Worm (Caenorhabditis elegans) whole organism, late embryonic: ENCODE data around the gene bath-30.

Experiments used
- C08G9.2 ChIP-seq: sonication (generic microtip); optimal IDR thresholded peaks from 2 replicates; lab custom pipeline; 2016; ENCODE audit warnings: mild to moderate bottlenecking, missing genetic modification characterization, moderate library complexity, missing compliant biosample characterization
- C38D4.7 ChIP-seq: fragments of 200-800 bp; sonication (Bioruptor generic); optimal IDR thresholded peaks from 2 replicates; lab custom pipeline; 2018; ENCODE audit warnings: mild to moderate bottlenecking, missing genetic modification characterization, moderate library complexity, missing compliant biosample characterization
- F13H6.1 ChIP-seq: sonication (generic microtip); optimal IDR thresholded peaks from 2 replicates; lab custom pipeline; 2016; ENCODE audit warnings: missing genetic modification characterization, missing compliant biosample characterization
- K02D7.2 ChIP-seq: sonication (generic microtip); optimal IDR thresholded peaks from 2 replicates; lab custom pipeline; 2017; ENCODE audit warnings: mild to moderate bottlenecking, missing genetic modification characterization, missing compliant biosample characterization
- K09A11.1 ChIP-seq: sonication (generic microtip); optimal IDR thresholded peaks from 2 replicates; lab custom pipeline; 2017; ENCODE audit warnings: antibody characterized with exemption, mild to moderate bottlenecking, missing genetic modification characterization, missing compliant biosample characterization; ENCODE audit not compliant: insufficient read depth
- ahr-1 ChIP-seq: sonication (generic microtip); optimal IDR thresholded peaks from 2 replicates; lab custom pipeline; 2016; ENCODE audit warnings: missing genetic modification characterization, missing compliant biosample characterization
- ama-1 ChIP-seq: fragments of 150-350 bp; optimal IDR thresholded peaks from 2 replicates; lab custom pipeline; 2014
- ceh-14 ChIP-seq: sonication (generic microtip); optimal IDR thresholded peaks from 2 replicates; lab custom pipeline; 2016; ENCODE audit warnings: missing genotype, missing genetic modification characterization, missing compliant biosample characterization
- ceh-18 ChIP-seq: sonication (generic microtip); optimal IDR thresholded peaks from 2 replicates; lab custom pipeline; 2016; ENCODE audit warnings: missing genetic modification characterization, missing compliant biosample characterization
- ceh-19 ChIP-seq: fragments of 200-800 bp; sonication (Bioruptor generic); optimal IDR thresholded peaks from 2 replicates; lab custom pipeline; 2018; ENCODE audit warnings: mild to moderate bottlenecking, missing genetic modification characterization, missing compliant biosample characterization
- ceh-2 ChIP-seq: sonication (generic microtip); optimal IDR thresholded peaks from 2 replicates; lab custom pipeline; 2016; ENCODE audit warnings: missing genotype, missing genetic modification characterization, missing compliant biosample characterization
- ceh-22 ChIP-seq: sonication (generic microtip); optimal IDR thresholded peaks from 2 replicates; lab custom pipeline; 2017; ENCODE audit warnings: missing biosample characterization, missing genetic modification characterization
- ceh-30 ChIP-seq: fragments of 150-350 bp; optimal IDR thresholded peaks from 2 replicates; lab custom pipeline; 2014; ENCODE audit warnings: missing biosample characterization, missing genetic modification characterization
- ceh-34 ChIP-seq: sonication (generic microtip); optimal IDR thresholded peaks from 2 replicates; lab custom pipeline; 2016; ENCODE audit warnings: mild to moderate bottlenecking, missing genetic modification characterization, missing compliant biosample characterization
- ceh-6 ChIP-seq: fragments of 200-800 bp; sonication (Bioruptor generic); optimal IDR thresholded peaks from 2 replicates; lab custom pipeline; 2018; ENCODE audit warnings: mild to moderate bottlenecking, missing genetic modification characterization, missing compliant biosample characterization
- ceh-9 ChIP-seq: sonication (generic microtip); optimal IDR thresholded peaks from 2 replicates; lab custom pipeline; 2016; ENCODE audit warnings: mild to moderate bottlenecking, missing genetic modification characterization, inconsistent platforms, missing compliant biosample characterization
- che-1 ChIP-seq: sonication (generic microtip); optimal IDR thresholded peaks from 2 replicates; lab custom pipeline; 2016; ENCODE audit warnings: mild to moderate bottlenecking, missing genetic modification characterization, missing compliant biosample characterization
- elt-4 ChIP-seq: sonication (generic microtip); optimal IDR thresholded peaks from 2 replicates; lab custom pipeline; 2016; ENCODE audit warnings: missing genetic modification characterization, missing compliant biosample characterization
- ets-4 ChIP-seq: sonication (generic microtip); optimal IDR thresholded peaks from 2 replicates; lab custom pipeline; 2016; ENCODE audit warnings: missing genetic modification characterization, missing compliant biosample characterization
- eyg-1 ChIP-seq: sonication (generic microtip); optimal IDR thresholded peaks from 2 replicates; lab custom pipeline; 2016; ENCODE audit warnings: missing genotype, missing genetic modification characterization, missing compliant biosample characterization
- fkh-10 ChIP-seq: fragments of 150-350 bp; optimal IDR thresholded peaks from 2 replicates; lab custom pipeline; 2014; ENCODE audit warnings: missing biosample characterization, missing genetic modification reagents, missing genetic modification characterization
- hlh-13 ChIP-seq: fragments of 200-800 bp; sonication (Bioruptor generic); optimal IDR thresholded peaks from 2 replicates; lab custom pipeline; 2018; ENCODE audit warnings: mild to moderate bottlenecking, missing genetic modification characterization, missing compliant biosample characterization
- hlh-15 ChIP-seq: sonication (generic microtip); optimal IDR thresholded peaks from 2 replicates; lab custom pipeline; 2016; ENCODE audit warnings: missing genetic modification characterization, missing compliant biosample characterization
- hlh-30 ChIP-seq: sonication (generic microtip); optimal IDR thresholded peaks from 2 replicates; lab custom pipeline; 2017; ENCODE audit warnings: antibody characterized with exemption, missing genetic modification characterization, missing compliant biosample characterization; ENCODE audit not compliant: insufficient read depth
- hlh-6 ChIP-seq: sonication (generic microtip); optimal IDR thresholded peaks from 2 replicates; lab custom pipeline; 2016; ENCODE audit warnings: missing genotype, missing genetic modification characterization, missing compliant biosample characterization
- lim-6 ChIP-seq: sonication (generic microtip); optimal IDR thresholded peaks from 2 replicates; lab custom pipeline; 2016; ENCODE audit warnings: missing genetic modification characterization, missing compliant biosample characterization
- nfya-1 ChIP-seq: sonication (generic microtip); optimal IDR thresholded peaks from 2 replicates; lab custom pipeline; 2017; ENCODE audit warnings: missing genetic modification characterization, mild to moderate bottlenecking, missing compliant biosample characterization, antibody characterized with exemption, moderate library complexity
- nhr-232 ChIP-seq: sonication (generic microtip); optimal IDR thresholded peaks from 2 replicates; lab custom pipeline; 2016; ENCODE audit warnings: missing genetic modification characterization, missing compliant biosample characterization
- odd-2 ChIP-seq: sonication (generic microtip); optimal IDR thresholded peaks from 2 replicates; lab custom pipeline; 2017; ENCODE audit warnings: antibody characterized with exemption, mild to moderate bottlenecking, missing genetic modification characterization, missing compliant biosample characterization
- pha-2 ChIP-seq: sonication (generic microtip); optimal IDR thresholded peaks from 2 replicates; lab custom pipeline; 2017; ENCODE audit warnings: mild to moderate bottlenecking, missing genetic modification characterization, missing compliant biosample characterization
- pqm-1 ChIP-seq: sonication (generic microtip); optimal IDR thresholded peaks from 2 replicates; lab custom pipeline; 2016; ENCODE audit warnings: missing genetic modification characterization, missing compliant biosample characterization
- ref-2 ChIP-seq: sonication (generic microtip); optimal IDR thresholded peaks from 2 replicates; lab custom pipeline; 2016; ENCODE audit warnings: missing genetic modification characterization, missing compliant biosample characterization
- syd-9 ChIP-seq: sonication (generic microtip); optimal IDR thresholded peaks from 2 replicates; lab custom pipeline; 2016; ENCODE audit warnings: mild to moderate bottlenecking, missing genetic modification characterization, moderate library complexity, missing compliant biosample characterization
- tbx-7 ChIP-seq: sonication (generic microtip); optimal IDR thresholded peaks from 2 replicates; lab custom pipeline; 2016; ENCODE audit warnings: missing genotype, missing genetic modification characterization, missing compliant biosample characterization
- ttx-3 ChIP-seq: sonication (generic microtip); optimal IDR thresholded peaks from 2 replicates; lab custom pipeline; 2016; ENCODE audit warnings: missing genetic modification reagents, missing genetic modification characterization, missing compliant biosample characterization

bath-30 gene

DNA sequence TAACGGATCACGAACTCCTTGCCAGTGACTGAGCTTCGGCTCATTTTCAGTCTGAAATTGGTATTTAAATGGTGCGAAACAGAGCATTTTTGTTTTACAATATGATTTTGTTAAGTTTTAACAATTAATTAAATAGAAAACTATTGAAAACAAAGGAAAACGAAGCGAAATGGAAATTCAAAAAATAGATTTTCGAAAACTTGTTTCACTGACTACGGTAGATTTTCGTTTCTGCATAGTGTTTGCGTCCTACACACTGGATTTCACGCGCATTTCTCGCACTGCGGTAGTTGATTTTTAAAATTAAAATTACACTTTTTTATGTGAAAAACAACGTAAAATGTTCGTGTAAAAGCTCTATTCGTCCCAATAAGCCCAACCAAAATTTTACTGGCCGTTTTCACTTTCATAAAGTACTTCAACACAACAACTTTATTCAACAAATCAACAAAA, at the start of gene bath-30:
TSS of gene bath-30 (minus strand) at position 51 of the 453 bp plus-strand sequence.
- TF ChIP-seq ceh-30 (tag; lab: Kevin White, UChicago) (no peak), K02D7.2 (tag; lab: Kevin White, UChicago) (no peak), ceh-18 (no peak), ahr-1 (tag; lab: Kevin White, UChicago) (no peak), ref-2 (tag; lab: Kevin White, UChicago) (no peak), F13H6.1 (tag; lab: Kevin White, UChicago) (no peak), pha-2 (tag; lab: Kevin White, UChicago) (no peak), ceh-2 (tag; lab: Kevin White, UChicago) (no peak), pqm-1 (tag; lab: Kevin White, UChicago) (no peak), che-1 (tag; lab: Kevin White, UChicago) (no peak), ceh-19 (GFP tag; lab: Kevin White, UChicago) (no peak), ets-4 (tag; lab: Kevin White, UChicago) (no peak), ceh-9 (tag; lab: Kevin White, UChicago) (no peak)

- no peak for TF ChIP-seq ref-2 (tag; lab: Kevin White, UChicago)
Observed at ce11 chrII:3395484-3395883, 49.3 kb upstream of the bath-30 start, which contains the start of gene nep-20. Gene nep-20 (minus strand): TSS chrII:3395584.

ce11 chrII:3387503-3387902, 41.3 kb upstream of the bath-30 start, which contains the start of gene T06D4.6:
Gene T06D4.6 (minus strand): TSS chrII:3387603.
- TF ChIP-seq K09A11.1 (tag; lab: Kevin White, UChicago) (no peak), C38D4.7 (GFP tag; lab: Kevin White, UChicago) (no peak), ama-1 (lab: Kevin White, UChicago) (no peak)

ce11 chrII:3385736-3386135, 39.6 kb upstream of the bath-30 start, which contains the start of gene T06D4.2:
Gene T06D4.2 (minus strand): TSS chrII:3385905.
- TF ChIP-seq K02D7.2 (tag; lab: Kevin White, UChicago), result no peak
- no peak for TF ChIP-seq odd-2 (tag; lab: Kevin White, UChicago)
- no peak for TF ChIP-seq C38D4.7 (GFP tag; lab: Kevin White, UChicago)
- TF ChIP-seq pha-2 (tag; lab: Kevin White, UChicago), result no peak
- TF ChIP-seq lim-6, result no peak
- no peak for TF ChIP-seq hlh-13 (GFP tag; lab: Kevin White, UChicago)
- no peak for TF ChIP-seq ceh-22 (tag; lab: Kevin White, UChicago)
- no peak for TF ChIP-seq nhr-232 (tag; lab: Kevin White, UChicago)
- TF ChIP-seq nfya-1, result no peak
- no peak for TF ChIP-seq ceh-34
- TF ChIP-seq elt-4 (tag; lab: Kevin White, UChicago), result no peak
- TF ChIP-seq ttx-3 (tag; lab: Kevin White, UChicago), result no peak
- TF ChIP-seq K09A11.1 (tag; lab: Kevin White, UChicago), result no peak
- no peak for TF ChIP-seq ceh-2 (tag; lab: Kevin White, UChicago)
- TF ChIP-seq fkh-10 (GFP tag; lab: Kevin White, UChicago), result no peak
- no peak for TF ChIP-seq tbx-7 (tag; lab: Kevin White, UChicago)
- no peak for TF ChIP-seq C08G9.2 (tag; lab: Kevin White, UChicago)
- no peak for TF ChIP-seq ceh-9 (tag; lab: Kevin White, UChicago)
- TF ChIP-seq hlh-15 (tag; lab: Kevin White, UChicago), result no peak

DNA sequence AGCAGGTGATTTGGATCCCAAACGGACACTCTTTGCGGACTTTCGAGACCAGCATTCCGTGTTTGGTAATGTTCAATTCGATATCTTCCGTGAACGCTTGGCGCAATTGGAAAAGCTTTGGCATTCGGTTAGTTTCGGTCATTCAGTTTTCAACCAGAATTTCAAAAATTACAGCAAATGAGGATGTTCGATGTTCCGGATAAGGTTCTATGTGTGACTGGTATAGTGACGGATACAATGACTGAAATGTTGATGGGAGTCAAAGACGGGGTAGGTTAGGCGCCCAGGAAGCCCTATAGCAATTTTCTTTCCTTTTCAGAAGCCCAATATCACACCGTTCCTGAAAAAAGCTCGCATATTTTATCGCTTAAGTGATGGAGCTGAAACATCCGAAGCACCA, 36.9 kb upstream of the bath-30 start:
- TF ChIP-seq eyg-1 (tag; lab: Kevin White, UChicago) (no peak), K09A11.1 (tag; lab: Kevin White, UChicago) (no peak), syd-9 (tag; lab: Kevin White, UChicago) (no peak), ceh-22 (tag; lab: Kevin White, UChicago) (no peak), hlh-30 (tag; lab: Kevin White, UChicago) (no peak), nhr-232 (tag; lab: Kevin White, UChicago) (no peak), hlh-6 (tag; lab: Kevin White, UChicago) (no peak), ceh-6 (GFP tag; lab: Kevin White, UChicago) (no peak), fkh-10 (GFP tag; lab: Kevin White, UChicago) (no peak), ceh-14 (tag; lab: Kevin White, UChicago) (no peak)
